Worm (Caenorhabditis elegans) whole organism, L3 larva: ENCODE measurements around the gene svh-11.
A peak's percentile ranks its signal among the peaks of the same experiment; 100 is the strongest.

Experiments used
- R02D3.7 ChIP-seq: fragments of 150-350 bp; optimal IDR thresholded peaks from 2 replicates; lab custom pipeline; 2014; ENCODE audit warnings: missing biosample characterization, missing genetic modification characterization
- aly-2 ChIP-seq: fragments of 150-350 bp; optimal IDR thresholded peaks from 2 replicates; lab custom pipeline; 2014; ENCODE audit warnings: missing biosample characterization, missing genetic modification characterization
- ceh-28 ChIP-seq: fragments of 150-350 bp; optimal IDR thresholded peaks from 2 replicates; lab custom pipeline; 2014; ENCODE audit warnings: missing biosample characterization, missing genetic modification reagents, missing genetic modification characterization
- ceh-82 ChIP-seq: fragments of 150-350 bp; optimal IDR thresholded peaks from 2 replicates; lab custom pipeline; 2014; ENCODE audit warnings: missing biosample characterization, missing genetic modification characterization
- ceh-9 ChIP-seq: sonication (generic microtip); optimal IDR thresholded peaks from 2 replicates; lab custom pipeline; 2018; ENCODE audit warnings: missing biosample characterization, missing genetic modification characterization
- daf-12 ChIP-seq: fragments of 150-350 bp; optimal IDR thresholded peaks from 2 replicates; lab custom pipeline; 2014; ENCODE audit warnings: missing biosample characterization, missing genetic modification reagents, missing genetic modification characterization
- egl-27 ChIP-seq: sonication (generic microtip); optimal IDR thresholded peaks from 4 replicates; lab custom pipeline; 2017; ENCODE audit warnings: missing biosample characterization, missing genetic modification reagents, missing genetic modification characterization
- elt-1 ChIP-seq: fragments of 150-350 bp; optimal IDR thresholded peaks from 2 replicates; lab custom pipeline; 2014; ENCODE audit warnings: missing biosample characterization, missing genetic modification characterization
- elt-2 ChIP-seq: sonication (generic microtip); optimal IDR thresholded peaks from 2 replicates; lab custom pipeline; 2016; ENCODE audit warnings: missing genetic modification reagents, mild to moderate bottlenecking, missing genetic modification characterization, missing compliant biosample characterization
- elt-3 ChIP-seq, 3 experiments: fragments of 150-350 bp in 1 of 3; sonication (generic microtip) in 2 of 3; optimal IDR thresholded peaks; 2 replicates in 2 of 3; 4 replicates in 1 of 3; lab custom pipeline; 2014 to 2017; ENCODE audit warnings: missing biosample characterization in 3 of 3, missing genetic modification characterization in 3 of 3
- eor-1 ChIP-seq, 2 experiments: fragments of 150-350 bp; optimal IDR thresholded peaks; 2 replicates each; lab custom pipeline; 2014 to 2018; ENCODE audit warnings: missing biosample characterization in 2 of 2, missing genetic modification characterization in 2 of 2
- fos-1 ChIP-seq: fragments of 150-350 bp; optimal IDR thresholded peaks from 2 replicates; lab custom pipeline; 2014; ENCODE audit warnings: missing biosample characterization, missing genetic modification characterization
- hmg-11 ChIP-seq: sonication (generic microtip); optimal IDR thresholded peaks from 2 replicates; lab custom pipeline; 2016; ENCODE audit warnings: missing genetic modification characterization, missing compliant biosample characterization
- jun-1 ChIP-seq: fragments of 150-350 bp; optimal IDR thresholded peaks from 2 replicates; lab custom pipeline; 2014; ENCODE audit warnings: missing biosample characterization, missing genetic modification reagents, missing genetic modification characterization
- lin-15B ChIP-seq: fragments of 150-350 bp; optimal IDR thresholded peaks from 2 replicates; lab custom pipeline; 2014; ENCODE audit warnings: missing biosample characterization, missing genetic modification characterization
- lin-39 ChIP-seq: fragments of 150-350 bp; optimal IDR thresholded peaks from 2 replicates; lab custom pipeline; 2018; ENCODE audit warnings: missing biosample characterization, missing genetic modification reagents, missing genetic modification characterization
- lsy-12 ChIP-seq: sonication (generic microtip); optimal IDR thresholded peaks from 2 replicates; lab custom pipeline; 2016; ENCODE audit warnings: mild to moderate bottlenecking, missing genetic modification characterization, missing compliant biosample characterization
- mml-1 ChIP-seq: fragments of 150-350 bp; sonication (generic microtip); optimal IDR thresholded peaks from 3 replicates; lab custom pipeline; 2014; ENCODE audit warnings: missing biosample characterization, missing genetic modification characterization
- nfya-1 ChIP-seq: sonication (generic microtip); optimal IDR thresholded peaks from 2 replicates; lab custom pipeline; 2017; ENCODE audit warnings: missing genetic modification characterization, mild to moderate bottlenecking, missing compliant biosample characterization, antibody characterized with exemption, moderate library complexity; ENCODE audit not compliant: insufficient read depth
- nhr-11 ChIP-seq: fragments of 150-350 bp; optimal IDR thresholded peaks from 2 replicates; lab custom pipeline; 2014; ENCODE audit warnings: missing biosample characterization, missing genetic modification characterization
- nhr-23 ChIP-seq: fragments of 150-350 bp; optimal IDR thresholded peaks from 2 replicates; lab custom pipeline; 2014; ENCODE audit warnings: missing biosample characterization, missing genetic modification reagents, missing genetic modification characterization
- nhr-237 ChIP-seq: fragments of 150-350 bp; optimal IDR thresholded peaks from 2 replicates; lab custom pipeline; 2014; ENCODE audit warnings: missing biosample characterization, missing genetic modification characterization
- nhr-25 ChIP-seq: sonication (generic microtip); optimal IDR thresholded peaks from 2 replicates; lab custom pipeline; 2017; ENCODE audit warnings: missing biosample characterization, missing genetic modification characterization
- nhr-28 ChIP-seq: fragments of 150-350 bp; optimal IDR thresholded peaks from 2 replicates; lab custom pipeline; 2014; ENCODE audit warnings: missing biosample characterization, missing genetic modification characterization
- nhr-43 ChIP-seq: sonication (generic microtip); optimal IDR thresholded peaks from 2 replicates; lab custom pipeline; 2016; ENCODE audit warnings: mild to moderate bottlenecking, missing genetic modification characterization, missing compliant biosample characterization; ENCODE audit not compliant: poor library complexity, severe bottlenecking
- nhr-67 ChIP-seq: fragments of 150-350 bp; optimal IDR thresholded peaks from 2 replicates; lab custom pipeline; 2014; ENCODE audit warnings: missing biosample characterization, missing genetic modification characterization
- nhr-76 ChIP-seq: fragments of 150-350 bp; sonication (generic microtip); optimal IDR thresholded peaks from 5 replicates; lab custom pipeline; 2014; ENCODE audit warnings: missing biosample characterization, missing genetic modification characterization
- nhr-77 ChIP-seq: fragments of 150-350 bp; optimal IDR thresholded peaks from 2 replicates; lab custom pipeline; 2014; ENCODE audit warnings: missing biosample characterization, missing genetic modification characterization
- pha-4 ChIP-seq: fragments of 150-350 bp; optimal IDR thresholded peaks from 2 replicates; lab custom pipeline; 2014; ENCODE audit warnings: missing biosample characterization, missing genetic modification reagents, missing genetic modification characterization
- pqm-1 ChIP-seq: fragments of 150-350 bp; optimal IDR thresholded peaks from 2 replicates; lab custom pipeline; 2017; ENCODE audit warnings: missing biosample characterization, missing genetic modification characterization, inconsistent platforms
- skn-1 ChIP-seq: fragments of 150-350 bp; optimal IDR thresholded peaks from 2 replicates; lab custom pipeline; 2014; ENCODE audit warnings: missing biosample characterization, missing genetic modification characterization
- tbx-2 ChIP-seq: sonication (generic microtip); optimal IDR thresholded peaks from 2 replicates; lab custom pipeline; 2016; ENCODE audit warnings: mild to moderate bottlenecking, missing genetic modification characterization, missing compliant biosample characterization
- unc-39 ChIP-seq: sonication (generic microtip); optimal IDR thresholded peaks from 4 replicates; lab custom pipeline; 2017; ENCODE audit warnings: missing biosample characterization, missing genetic modification characterization
- unc-62 ChIP-seq: fragments of 150-350 bp; sonication (generic microtip); optimal IDR thresholded peaks from 4 replicates; lab custom pipeline; 2014; ENCODE audit warnings: missing biosample characterization, missing genetic modification reagents, missing genetic modification characterization
- zag-1 ChIP-seq: fragments of 150-350 bp; optimal IDR thresholded peaks from 2 replicates; lab custom pipeline; 2014; ENCODE audit warnings: missing biosample characterization, missing genetic modification characterization
- ztf-11 ChIP-seq: fragments of 150-350 bp; optimal IDR thresholded peaks from 2 replicates; lab custom pipeline; 2014; ENCODE audit warnings: missing biosample characterization, missing genetic modification characterization
- ztf-4 ChIP-seq: fragments of 150-350 bp; optimal IDR thresholded peaks from 2 replicates; lab custom pipeline; 2014; ENCODE audit warnings: missing biosample characterization, missing genetic modification characterization

Gene svh-11

DNA sequence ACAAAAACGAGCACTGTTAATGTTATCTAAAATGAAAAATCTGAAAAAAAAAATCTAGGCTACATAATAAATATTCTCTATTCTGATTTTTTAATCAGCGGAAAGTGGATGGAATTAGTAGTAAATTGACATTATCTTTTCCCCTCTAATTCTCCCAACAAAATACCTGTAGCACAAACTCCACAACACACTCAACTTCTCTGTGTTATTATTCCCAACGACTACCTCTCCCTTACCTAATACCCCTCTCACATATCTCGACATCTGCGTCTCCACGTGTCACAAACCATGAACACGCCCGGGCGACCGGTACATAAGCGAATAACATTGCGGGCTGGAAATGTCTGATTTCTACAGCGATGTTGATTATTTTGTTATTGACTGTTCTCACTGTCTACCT, 23.7 kb upstream of the svh-11 start, which contains the start of gene cyp-33C2:
Gene cyp-33C2 (plus strand): TSS at position 327 of the 400 bp plus-strand sequence.
- TF ChIP-seq tbx-2 (tag; lab: Kevin White, UChicago) (no peak), eor-1 (tag; optimal IDR thresholded peaks at IDR 0.05; lab: Kevin White, UChicago) (no peak), ceh-82 (tag; lab: Kevin White, UChicago) (no peak), zag-1 (tag; lab: Kevin White, UChicago) (no peak), nhr-28 (tag; lab: Kevin White, UChicago) (no peak), ceh-9 (no peak), nhr-67 (tag; lab: Kevin White, UChicago) (no peak), lin-15B (tag; lab: Kevin White, UChicago) (no peak), nhr-77 (no peak)

DNA sequence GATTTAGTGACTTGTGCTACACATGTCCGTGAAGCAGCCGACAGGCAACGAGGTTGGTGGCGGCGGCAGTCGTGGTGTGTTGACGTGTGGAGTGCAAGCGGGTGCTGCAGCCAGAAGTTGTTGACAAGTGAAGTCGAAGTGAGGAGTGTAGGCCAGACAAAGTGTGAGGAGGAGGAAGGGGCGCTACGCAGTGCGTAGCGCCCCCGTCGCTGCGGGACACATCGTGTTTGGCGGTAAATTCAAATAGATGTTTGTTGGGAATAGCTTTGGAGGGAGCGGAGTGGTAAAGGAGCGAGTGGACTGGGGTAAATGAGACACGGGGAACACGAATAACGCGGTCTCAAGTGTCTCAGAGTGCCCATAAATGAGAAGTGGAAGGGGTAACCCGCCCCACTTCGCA, 21.4 kb upstream of the svh-11 start:
- no peak for TF ChIP-seq nhr-23
- no peak for TF ChIP-seq R02D3.7 (tag; lab: Kevin White, UChicago)
- TF ChIP-seq nfya-1 (tag; lab: Kevin White, UChicago): no peak
- no peak for TF ChIP-seq nhr-76 (tag; lab: Kevin White, UChicago)
- no peak for TF ChIP-seq hmg-11
- no peak for TF ChIP-seq nhr-25
- no peak for TF ChIP-seq elt-3 (tag; optimal IDR thresholded peaks at IDR 0.05; lab: Kevin White, UChicago)
- TF ChIP-seq ceh-82 (tag; lab: Kevin White, UChicago): no peak

DNA sequence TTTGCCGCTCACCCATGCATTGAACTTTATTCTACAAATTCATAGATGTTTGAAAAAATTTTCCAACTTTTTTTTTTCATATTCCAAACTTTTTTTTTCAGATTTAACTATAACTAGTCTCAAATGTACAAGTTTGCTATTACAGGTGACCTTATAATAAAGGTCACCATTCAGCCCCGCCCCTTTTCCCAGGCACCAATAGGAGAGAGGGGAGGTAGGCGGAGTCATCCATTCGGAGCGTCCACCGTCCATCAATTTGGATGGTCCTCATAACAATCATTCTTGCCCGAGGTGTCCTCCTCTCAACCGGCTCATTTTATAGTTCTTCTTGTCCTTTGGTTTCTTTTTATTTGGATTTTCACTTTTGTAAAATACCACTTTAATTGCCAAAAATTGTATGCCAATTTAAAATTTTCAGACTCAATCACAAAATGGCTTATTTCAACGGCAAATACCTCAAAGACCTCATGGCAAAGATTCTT, 19.0 kb upstream of the svh-11 start, which contains the start of gene Y5H2B.3:
Gene Y5H2B.3 (plus strand): TSS at position 432 of the 482 bp plus-strand sequence.
- no peak for TF ChIP-seq lin-39 (tag; lab: Kevin White, UChicago)
- peak; percentile 68 for TF ChIP-seq nfya-1 (tag; lab: Kevin White, UChicago)

DNA sequence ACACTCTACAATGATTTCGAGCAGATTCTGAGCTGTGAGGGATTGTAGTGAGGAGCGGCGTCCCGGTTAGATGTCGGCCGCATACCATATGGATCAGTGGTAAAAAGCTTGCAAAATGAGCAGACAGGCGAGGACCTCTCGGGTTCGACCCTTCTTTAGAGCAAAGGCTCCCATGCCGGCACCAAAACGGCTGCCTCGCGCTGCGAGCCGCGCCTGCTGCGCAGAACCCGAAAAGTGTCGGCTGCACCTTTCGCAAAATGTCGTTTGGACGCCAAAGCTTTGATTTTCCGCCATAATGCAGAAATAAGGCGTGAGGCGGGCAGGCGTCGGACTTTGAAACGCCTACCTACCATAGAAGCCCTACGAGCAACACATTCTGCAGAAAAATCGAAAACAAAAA, 16.5 kb upstream of the svh-11 start:
- TF ChIP-seq aly-2 (tag; lab: Kevin White, UChicago) (no peak), unc-39 (tag; lab: Kevin White, UChicago) (no peak), nhr-11 (no peak), unc-62 (no peak), nfya-1 (tag; lab: Kevin White, UChicago) (no peak), nhr-28 (tag; lab: Kevin White, UChicago) (no peak), elt-2 (tag; lab: Kevin White, UChicago) (no peak), nhr-76 (tag; lab: Kevin White, UChicago) (no peak), pha-4 (no peak), fos-1 (no peak), pqm-1 (tag; lab: Kevin White, UChicago) (no peak), nhr-43 (tag; lab: Kevin White, UChicago) (no peak)

ce11 chrV:2191122-2191521, 15.8 kb upstream of the svh-11 start, which contains the start of gene srbc-42:
TSS of gene srbc-42 (minus strand) at chrV:2191222.
- no peak for TF ChIP-seq skn-1 (tag; lab: Kevin White, UChicago)
- TF ChIP-seq eor-1 (tag; optimal IDR thresholded peaks at IDR 0.05; lab: Kevin White, UChicago): no peak
- TF ChIP-seq zag-1 (tag; lab: Kevin White, UChicago): no peak
- no peak for TF ChIP-seq pha-4
- no peak for TF ChIP-seq ztf-4 (tag; lab: Kevin White, UChicago)
- TF ChIP-seq nhr-76 (tag; lab: Kevin White, UChicago): no peak
- no peak for TF ChIP-seq ztf-11
- no peak for TF ChIP-seq ceh-82 (tag; lab: Kevin White, UChicago)
- TF ChIP-seq nhr-25: no peak
- TF ChIP-seq jun-1 (tag; lab: Kevin White, UChicago): no peak
- TF ChIP-seq lin-15B (tag; lab: Kevin White, UChicago): no peak

DNA sequence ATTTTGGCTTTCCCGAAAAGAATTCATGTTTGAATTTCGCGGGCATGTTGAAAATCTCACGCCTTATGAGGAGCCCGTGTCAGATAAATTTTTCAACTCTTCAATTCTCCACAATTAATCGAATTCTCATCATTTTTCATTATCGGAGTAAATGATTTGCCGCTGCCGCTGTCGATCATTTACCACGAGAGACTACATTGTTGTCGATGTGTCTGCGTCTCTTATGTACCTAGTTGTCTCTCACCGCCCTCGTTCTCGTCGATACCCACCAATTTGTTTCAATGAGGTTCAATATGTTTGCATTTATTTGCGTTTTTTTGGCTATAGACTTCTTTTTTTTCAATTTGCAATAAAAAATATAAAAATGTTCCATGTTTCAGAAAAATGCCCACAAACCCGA, 14.8 kb upstream of the svh-11 start, which contains the start of gene nhr-13:
Gene nhr-13 (plus strand): TSS at position 369 of the 400 bp plus-strand sequence.
- TF ChIP-seq pha-4 (peak; percentile 9), elt-1 (tag; lab: Kevin White, UChicago) (no peak), nhr-25 (no peak), fos-1 (no peak), nhr-28 (tag; lab: Kevin White, UChicago) (no peak), hmg-11 (peak; percentile 30), nhr-76 (tag; lab: Kevin White, UChicago) (no peak), lsy-12 (no peak), ceh-28 (no peak), nfya-1 (tag; lab: Kevin White, UChicago) (peak; percentile 4), elt-2 (tag; lab: Kevin White, UChicago) (peak; percentile 42), ceh-9 (no peak), jun-1 (tag; lab: Kevin White, UChicago) (no peak), nhr-23 (no peak), nhr-11 (no peak), daf-12 (tag; lab: Kevin White, UChicago) (no peak), tbx-2 (tag; lab: Kevin White, UChicago) (no peak), pqm-1 (tag; lab: Kevin White, UChicago) (no peak), zag-1 (tag; lab: Kevin White, UChicago) (no peak), skn-1 (tag; lab: Kevin White, UChicago) (peak; percentile 14), nhr-237 (no peak), mml-1 (no peak), egl-27 (no peak), ceh-82 (tag; lab: Kevin White, UChicago) (no peak), nhr-43 (tag; lab: Kevin White, UChicago) (no peak)
- TF ChIP-seq, all 47 proteins: peak for 5
